Worm (Caenorhabditis elegans): ENCODE results near the gene cyn-2.

- no peak for TF ChIP-seq ztf-11 (tag; optimal IDR thresholded peaks at IDR 0.05)
- no peak for TF ChIP-seq nhr-11 (tag; optimal IDR thresholded peaks at IDR 0.05)
- peak; percentile 98 for TF ChIP-seq fos-1 (tag; optimal IDR thresholded peaks at IDR 0.05)
- TF ChIP-seq unc-55 (GFP tag; optimal IDR thresholded peaks at IDR 0.05): no peak
- TF ChIP-seq ama-1 (optimal IDR thresholded peaks at IDR 0.05): no peak
- TF ChIP-seq zag-1 (tag; optimal IDR thresholded peaks at IDR 0.05): no peak
- TF ChIP-seq skn-1 (tag; optimal IDR thresholded peaks at IDR 0.05): no peak
- no peak for TF ChIP-seq mbf-1 (tag; optimal IDR thresholded peaks at IDR 0.05)
- no peak for TF ChIP-seq nhr-129 (tag; optimal IDR thresholded peaks at IDR 0.05)
- peak; percentile 42 for TF ChIP-seq F13H6.1 (tag; optimal IDR thresholded peaks at IDR 0.05)
- TF ChIP-seq ZK546.5 (tag; optimal IDR thresholded peaks at IDR 0.05): no peak
- TF ChIP-seq alr-1 (tag; optimal IDR thresholded peaks at IDR 0.05): no peak
- no peak for TF ChIP-seq unc-39 (tag; optimal IDR thresholded peaks at IDR 0.05)
- TF ChIP-seq lin-13 (GFP tag; optimal IDR thresholded peaks at IDR 0.05): no peak
Observed at ce11 chrIII:13733833-13734232, 41.4 kb downstream of the cyn-2 start.
